Worm (Caenorhabditis elegans) whole organism, L3 larva: ENCODE results near the gene atgp-2.

ENCODE experiments used
- R02D3.7 ChIP-seq: fragments of 150-350 bp; optimal IDR thresholded peaks from 2 replicates; lab custom pipeline; 2014; ENCODE audit warnings: missing biosample characterization, missing genetic modification characterization
- ZK546.5 ChIP-seq: sonication (generic microtip); optimal IDR thresholded peaks from 2 replicates; lab custom pipeline; 2017; ENCODE audit warnings: missing biosample characterization, missing genetic modification characterization
- aly-2 ChIP-seq: fragments of 150-350 bp; optimal IDR thresholded peaks from 2 replicates; lab custom pipeline; 2014; ENCODE audit warnings: missing biosample characterization, missing genetic modification characterization
- ama-1 ChIP-seq: fragments of 150-350 bp; optimal IDR thresholded peaks from 2 replicates; lab custom pipeline; 2018
- ceh-16 ChIP-seq: sonication (generic microtip); optimal IDR thresholded peaks from 2 replicates; lab custom pipeline; 2017; ENCODE audit warnings: missing biosample characterization, missing genetic modification characterization
- ceh-28 ChIP-seq: fragments of 150-350 bp; optimal IDR thresholded peaks from 2 replicates; lab custom pipeline; 2014; ENCODE audit warnings: missing biosample characterization, missing genetic modification reagents, missing genetic modification characterization
- daf-12 ChIP-seq: fragments of 150-350 bp; optimal IDR thresholded peaks from 2 replicates; lab custom pipeline; 2014; ENCODE audit warnings: missing biosample characterization, missing genetic modification reagents, missing genetic modification characterization
- egl-5 ChIP-seq: fragments of 150-350 bp; optimal IDR thresholded peaks from 2 replicates; lab custom pipeline; 2017; ENCODE audit warnings: missing biosample characterization, missing genetic modification reagents, missing genetic modification characterization, inconsistent platforms
- elt-2 ChIP-seq: sonication (generic microtip); optimal IDR thresholded peaks from 2 replicates; lab custom pipeline; 2016; ENCODE audit warnings: missing genetic modification reagents, mild to moderate bottlenecking, missing genetic modification characterization, missing compliant biosample characterization
- elt-3 ChIP-seq, 3 experiments: fragments of 150-350 bp in 1 of 3; sonication (generic microtip) in 2 of 3; optimal IDR thresholded peaks; 2 replicates in 2 of 3; 4 replicates in 1 of 3; lab custom pipeline; 2014 to 2017; ENCODE audit warnings: missing biosample characterization in 3 of 3, missing genetic modification characterization in 3 of 3
- fkh-10 ChIP-seq: sonication (generic microtip); optimal IDR thresholded peaks from 2 replicates; lab custom pipeline; 2017; ENCODE audit warnings: missing biosample characterization, missing genetic modification reagents, missing genetic modification characterization
- fos-1 ChIP-seq: fragments of 150-350 bp; optimal IDR thresholded peaks from 2 replicates; lab custom pipeline; 2014; ENCODE audit warnings: missing biosample characterization, missing genetic modification characterization
- hmg-11 ChIP-seq: sonication (generic microtip); optimal IDR thresholded peaks from 2 replicates; lab custom pipeline; 2016; ENCODE audit warnings: missing genetic modification characterization, missing compliant biosample characterization
- lin-39 ChIP-seq: fragments of 150-350 bp; optimal IDR thresholded peaks from 2 replicates; lab custom pipeline; 2018; ENCODE audit warnings: missing biosample characterization, missing genetic modification reagents, missing genetic modification characterization
- mdl-1 ChIP-seq: fragments of 150-350 bp; optimal IDR thresholded peaks from 2 replicates; lab custom pipeline; 2014; ENCODE audit warnings: missing biosample characterization, missing genetic modification characterization
- mml-1 ChIP-seq: fragments of 150-350 bp; sonication (generic microtip); optimal IDR thresholded peaks from 3 replicates; lab custom pipeline; 2014; ENCODE audit warnings: missing biosample characterization, missing genetic modification characterization
- nhr-11 ChIP-seq: fragments of 150-350 bp; optimal IDR thresholded peaks from 2 replicates; lab custom pipeline; 2014; ENCODE audit warnings: missing biosample characterization, missing genetic modification characterization
- nhr-23 ChIP-seq: fragments of 150-350 bp; optimal IDR thresholded peaks from 2 replicates; lab custom pipeline; 2014; ENCODE audit warnings: missing biosample characterization, missing genetic modification reagents, missing genetic modification characterization
- nhr-25 ChIP-seq: sonication (generic microtip); optimal IDR thresholded peaks from 2 replicates; lab custom pipeline; 2017; ENCODE audit warnings: missing biosample characterization, missing genetic modification characterization
- nhr-28 ChIP-seq: fragments of 150-350 bp; optimal IDR thresholded peaks from 2 replicates; lab custom pipeline; 2014; ENCODE audit warnings: missing biosample characterization, missing genetic modification characterization
- nhr-43 ChIP-seq: sonication (generic microtip); optimal IDR thresholded peaks from 2 replicates; lab custom pipeline; 2016; ENCODE audit warnings: mild to moderate bottlenecking, missing genetic modification characterization, missing compliant biosample characterization; ENCODE audit not compliant: poor library complexity, severe bottlenecking
- nhr-67 ChIP-seq: fragments of 150-350 bp; optimal IDR thresholded peaks from 2 replicates; lab custom pipeline; 2014; ENCODE audit warnings: missing biosample characterization, missing genetic modification characterization
- nhr-76 ChIP-seq: fragments of 150-350 bp; sonication (generic microtip); optimal IDR thresholded peaks from 5 replicates; lab custom pipeline; 2014; ENCODE audit warnings: missing biosample characterization, missing genetic modification characterization
- pha-4 ChIP-seq: fragments of 150-350 bp; optimal IDR thresholded peaks from 2 replicates; lab custom pipeline; 2014; ENCODE audit warnings: missing biosample characterization, missing genetic modification reagents, missing genetic modification characterization
- pqm-1 ChIP-seq: fragments of 150-350 bp; optimal IDR thresholded peaks from 2 replicates; lab custom pipeline; 2017; ENCODE audit warnings: missing biosample characterization, missing genetic modification characterization, inconsistent platforms
- snpc-4 ChIP-seq: fragments of 150-350 bp; optimal IDR thresholded peaks from 2 replicates; lab custom pipeline; 2014; ENCODE audit warnings: missing biosample characterization, missing genetic modification characterization
- tbx-2 ChIP-seq: sonication (generic microtip); optimal IDR thresholded peaks from 2 replicates; lab custom pipeline; 2016; ENCODE audit warnings: mild to moderate bottlenecking, missing genetic modification characterization, missing compliant biosample characterization
- zag-1 ChIP-seq: fragments of 150-350 bp; optimal IDR thresholded peaks from 2 replicates; lab custom pipeline; 2014; ENCODE audit warnings: missing biosample characterization, missing genetic modification characterization
- ztf-11 ChIP-seq: fragments of 150-350 bp; optimal IDR thresholded peaks from 2 replicates; lab custom pipeline; 2014; ENCODE audit warnings: missing biosample characterization, missing genetic modification characterization

atgp-2 gene

DNA sequence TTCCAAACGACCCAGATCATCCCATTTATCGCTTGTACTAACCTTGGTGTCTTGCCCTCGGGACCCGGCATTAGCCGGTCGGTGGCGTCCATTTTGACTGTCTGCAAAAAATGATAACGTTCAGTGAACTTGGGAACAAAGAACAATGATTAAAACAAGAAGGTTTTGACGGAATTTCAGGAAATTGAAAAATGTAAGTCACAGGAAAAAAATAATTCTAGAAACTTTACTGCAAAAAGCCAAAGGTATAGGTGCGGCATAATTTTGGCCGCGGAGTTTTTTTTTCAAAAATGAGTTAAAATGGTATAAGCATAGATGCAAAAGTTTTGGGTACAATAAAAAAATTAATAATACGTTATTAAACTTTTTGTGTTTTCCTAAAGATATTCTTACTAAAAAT lies at the start of gene atgp-2:
Gene atgp-2 (minus strand): TSS at position 101 of the 400 bp plus-strand sequence.
- TF ChIP-seq nhr-67 = no peak
- no peak for TF ChIP-seq pqm-1 (tag; lab: Kevin White, UChicago)
- no peak for TF ChIP-seq elt-2
- TF ChIP-seq elt-3 (tag; optimal IDR thresholded peaks at IDR 0.05; lab: Kevin White, UChicago) = no peak
- no peak for TF ChIP-seq zag-1 (tag; lab: Kevin White, UChicago)
- TF ChIP-seq nhr-43 (tag; lab: Kevin White, UChicago) = no peak
- no peak for TF ChIP-seq fos-1 (tag; lab: Kevin White, UChicago)

ce11 chrII:14684377-14684776 lies 40.5 kb upstream of the atgp-2 start, which contains the start of gene unc-52:
TSS of gene unc-52 (minus strand) at chrII:14684456.
- TF ChIP-seq pha-4 (peak; percentile 76), mml-1 (tag; lab: Kevin White, UChicago) (no peak)

- TF ChIP-seq hmg-11 = no peak
- TF ChIP-seq tbx-2 (tag; lab: Kevin White, UChicago) = no peak
- no peak for TF ChIP-seq ceh-16 (tag; lab: Kevin White, UChicago)
- TF ChIP-seq nhr-25 (tag; lab: Kevin White, UChicago) = no peak
- TF ChIP-seq nhr-67 = no peak
Measured at ce11 chrII:14683646-14684045, 39.8 kb upstream of the atgp-2 start.

DNA sequence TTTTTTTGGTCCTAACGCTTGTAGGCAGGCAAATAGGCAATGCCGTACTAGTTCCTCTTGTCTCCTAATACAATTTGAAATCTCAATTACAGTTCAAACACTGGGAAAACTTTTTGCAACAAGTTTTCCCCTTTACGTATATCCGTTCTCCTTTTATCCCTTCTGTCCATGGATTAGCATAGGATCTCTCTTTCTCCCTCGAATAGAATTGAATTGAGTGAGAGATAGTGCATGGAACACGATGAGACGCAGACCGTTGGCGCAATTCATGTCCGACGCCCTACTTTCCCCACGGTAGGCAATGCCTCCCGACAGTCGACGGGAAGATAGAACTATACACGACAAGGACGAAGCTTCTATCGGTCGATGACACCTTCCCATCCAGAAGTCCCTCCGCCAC lies 34.3 kb upstream of the atgp-2 start, which contains the start of gene hhat-1:
Gene hhat-1 (plus strand): TSS at position 301 of the 400 bp plus-strand sequence.
- TF ChIP-seq mdl-1 = no peak
- TF ChIP-seq nhr-23 (tag; lab: Kevin White, UChicago) = peak; percentile 27

- peak; percentile 17 for TF ChIP-seq nhr-23 (tag; lab: Kevin White, UChicago)
- TF ChIP-seq snpc-4 (tag; lab: Kevin White, UChicago) = no peak
- TF ChIP-seq R02D3.7 = no peak
- TF ChIP-seq nhr-25 (tag; lab: Kevin White, UChicago) = peak; percentile 40
- TF ChIP-seq elt-3 (tag; optimal IDR thresholded peaks at IDR 0.05; lab: Kevin White, UChicago) = no peak
- no peak for TF ChIP-seq ceh-28 (tag; lab: Kevin White, UChicago)
- no peak for TF ChIP-seq ZK546.5 (tag; lab: Kevin White, UChicago)
- no peak for TF ChIP-seq fkh-10 (GFP tag; lab: Kevin White, UChicago)
Measured at ce11 chrII:14673636-14674035, 29.8 kb upstream of the atgp-2 start.

DNA sequence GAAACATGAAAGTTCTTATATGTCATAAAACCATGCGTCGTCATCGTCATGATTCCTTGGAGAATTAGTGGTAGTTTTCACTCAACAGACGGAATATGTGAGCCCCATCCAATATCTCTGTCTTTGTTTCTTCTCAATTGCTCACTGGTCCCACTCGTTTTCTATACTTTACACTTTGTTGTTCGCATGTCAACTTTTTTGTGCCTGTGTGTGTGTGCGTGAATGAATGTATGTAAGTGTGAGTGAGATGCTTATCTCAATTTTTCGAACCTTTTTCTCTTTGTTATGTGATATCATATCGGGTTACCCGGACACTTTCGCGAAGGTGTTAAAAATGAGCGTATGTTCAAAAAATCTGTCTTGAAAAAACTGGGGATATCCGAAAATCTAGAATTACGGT lies 28.2 kb upstream of the atgp-2 start:
- no peak for TF ChIP-seq daf-12 (tag; lab: Kevin White, UChicago)
- TF ChIP-seq lin-39 (tag; lab: Kevin White, UChicago) = peak; percentile 2
- no peak for TF ChIP-seq aly-2 (tag; lab: Kevin White, UChicago)
- TF ChIP-seq egl-5 (tag; lab: Kevin White, UChicago) = peak; percentile 60
- no peak for TF ChIP-seq nhr-25 (tag; lab: Kevin White, UChicago)
- TF ChIP-seq R02D3.7 = no peak
- TF ChIP-seq nhr-11 (tag; lab: Kevin White, UChicago) = no peak
- TF ChIP-seq mdl-1 = no peak
- no peak for TF ChIP-seq nhr-76 (tag; lab: Kevin White, UChicago)
- no peak for TF ChIP-seq ama-1 (lab: Kevin White, UChicago)
- TF ChIP-seq, all 47 proteins: peak for 2

DNA sequence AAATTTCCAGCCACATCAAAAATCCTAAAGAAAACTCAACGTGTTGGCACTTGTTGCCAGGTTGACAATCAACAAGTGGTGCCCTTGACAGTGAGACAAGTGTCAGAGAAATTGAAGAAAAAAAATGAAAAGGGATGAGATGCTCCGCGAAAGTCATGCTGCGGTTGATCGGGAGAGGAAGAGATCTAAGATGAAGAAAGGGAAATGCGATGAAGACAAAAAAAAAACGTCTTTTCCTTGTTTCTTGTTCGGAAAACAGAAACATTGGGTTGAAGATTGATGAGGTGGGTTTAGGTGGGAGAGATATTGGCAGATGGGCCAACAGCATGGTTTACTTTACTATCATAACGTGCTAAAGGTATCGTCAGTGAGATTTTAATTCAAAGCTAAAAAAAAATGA lies 26.3 kb upstream of the atgp-2 start:
- TF ChIP-seq lin-39 (tag; lab: Kevin White, UChicago) (peak; percentile 22), egl-5 (tag; lab: Kevin White, UChicago) (no peak), pqm-1 (tag; lab: Kevin White, UChicago) (no peak)

DNA sequence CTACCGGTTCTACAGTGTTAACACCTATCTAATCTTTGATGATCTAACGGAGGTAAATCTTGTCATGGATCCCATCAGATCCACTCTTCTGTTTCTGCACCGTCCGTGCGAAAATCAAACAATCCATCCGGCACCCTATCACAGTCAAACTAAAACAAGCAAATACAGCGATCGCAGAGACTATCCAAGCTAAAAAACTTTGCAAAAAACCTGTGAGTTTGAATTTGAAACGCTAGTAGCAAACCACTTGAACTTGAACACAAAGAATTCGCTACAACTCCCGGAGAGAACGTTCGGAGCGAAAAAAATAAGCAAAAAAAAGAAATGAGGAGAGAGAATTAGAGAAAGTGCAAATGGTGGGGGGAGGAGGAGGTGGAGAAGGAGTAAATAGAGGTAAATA lies 24.7 kb upstream of the atgp-2 start:
- peak; percentile 71 for TF ChIP-seq pha-4
- TF ChIP-seq ztf-11 (tag; lab: Kevin White, UChicago) = no peak
- TF ChIP-seq nhr-28 (tag; lab: Kevin White, UChicago) = no peak
- no peak for TF ChIP-seq nhr-76 (tag; lab: Kevin White, UChicago)
- no peak for TF ChIP-seq elt-3 (tag; optimal IDR thresholded peaks at IDR 0.05; lab: Kevin White, UChicago)
